Worm (Caenorhabditis elegans): ENCODE data around the gene slc-25A26.

Gene slc-25A26

DNA sequence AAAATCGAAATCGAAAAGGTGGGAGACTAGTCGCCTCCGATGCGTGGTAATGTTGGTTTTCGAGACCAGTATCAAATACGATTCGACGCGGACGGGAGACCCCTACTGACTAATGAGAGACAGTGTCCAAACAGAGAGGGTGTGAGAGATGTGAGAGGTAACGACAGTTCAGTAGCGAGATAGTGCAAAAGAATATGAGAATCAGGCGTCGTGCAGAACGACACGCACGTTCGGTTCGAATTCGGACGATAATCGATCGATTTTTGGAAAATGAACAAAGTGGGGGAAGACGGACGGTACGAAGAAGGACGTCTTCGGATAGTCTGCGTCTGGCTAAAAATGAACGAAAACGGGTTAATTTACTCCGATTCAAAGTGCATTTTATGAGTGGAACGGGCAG, 8.3 kb upstream of the slc-25A26 start, which contains the start of gene D1046.16:
Gene D1046.16, plus strand, starts transcription at position 195 of the 400 bp plus-strand sequence.
- TF ChIP-seq D1046.2 (GFP tag; IDR thresholded peaks at IDR 0.05) (peak; percentile 82), hlh-30 (tag; optimal IDR thresholded peaks at IDR 0.05; ENCODE audit: insufficient read depth) (peak; percentile 3), F44E2.7 (GFP tag; IDR thresholded peaks at IDR 0.05) (no peak), mxl-3 (GFP tag; optimal IDR thresholded peaks at IDR 0.05) (peak; percentile 53), nhr-111 (GFP tag; optimal IDR thresholded peaks at IDR 0.05) (no peak), fos-1 (tag; optimal IDR thresholded peaks at IDR 0.05) (no peak), ZK337.2 (GFP tag; IDR thresholded peaks at IDR 0.05) (no peak), daf-16 (GFP tag; optimal IDR thresholded peaks at IDR 0.05) (no peak), daf-16 (tag; optimal IDR thresholded peaks at IDR 0.05) (peak; percentile 20), mdl-1 (tag; optimal IDR thresholded peaks at IDR 0.05) (peak in 1 of 2 experiments; percentile 46), nhr-28 (tag; optimal IDR thresholded peaks at IDR 0.05) (peak; percentile 58), nhr-10 (tag; optimal IDR thresholded peaks at IDR 0.05) (no peak), dve-1 (tag; optimal IDR thresholded peaks at IDR 0.05; ENCODE audit: insufficient read depth) (peak; percentile 19), ceh-28 (tag; optimal IDR thresholded peaks at IDR 0.05) (peak; percentile 50), nhr-25 (tag; optimal IDR thresholded peaks at IDR 0.05; ENCODE audit: borderline replicate concordance, insufficient read depth) (peak; percentile 41), Y5F2A.4 (GFP tag; optimal IDR thresholded peaks at IDR 0.05) (no peak), hlh-11 (tag; optimal IDR thresholded peaks at IDR 0.05) (peak; percentile 39), hmg-1.1 (GFP tag; IDR thresholded peaks at IDR 0.05) (0 out of 2 replicates have a peak, but pooled peaks have one; percentile 43), unc-62 (GFP tag; optimal IDR thresholded peaks at IDR 0.05 in 1 of 2) (peak in 1 of 2 experiments; percentile 15), unc-62 (tag; optimal IDR thresholded peaks at IDR 0.05) (no peak), nhr-77 (tag; optimal IDR thresholded peaks at IDR 0.05) (peak; percentile 2), mes-2 (tag; optimal IDR thresholded peaks at IDR 0.05; ENCODE audit: poor library complexity, severe bottlenecking) (peak; percentile 56), mdt-29 (GFP tag; IDR thresholded peaks at IDR 0.05) (peak; percentile 41; the same call in 1 of the 2 replicates), daf-12 (tag; optimal IDR thresholded peaks at IDR 0.05) (no peak)

DNA sequence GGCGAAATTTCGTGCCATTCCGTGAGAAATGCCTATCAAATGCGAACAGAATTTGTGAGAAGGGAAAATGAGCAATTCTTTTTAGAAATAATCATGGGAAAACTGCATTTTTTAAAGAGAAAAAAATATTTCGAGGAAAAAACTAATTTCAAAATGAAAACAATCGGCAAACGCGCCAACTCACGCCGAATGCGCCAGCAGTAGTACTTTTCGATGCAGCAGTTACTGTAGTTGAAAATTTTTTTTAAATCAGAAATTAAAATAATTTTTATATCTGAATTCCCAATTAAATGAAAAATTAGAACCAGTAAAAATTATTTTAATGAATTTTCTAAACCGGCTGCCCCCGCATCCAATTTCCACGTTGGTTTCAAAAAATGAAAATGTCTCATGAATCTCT, 6.9 kb upstream of the slc-25A26 start:
- TF ChIP-seq ceh-20 (GFP tag; IDR thresholded peaks at IDR 0.05) (no peak), snpc-1.2 (GFP tag; IDR thresholded peaks at IDR 0.05) (peak; percentile 53; the same call in 1 of the 2 replicates), F10B5.3 (tag; optimal IDR thresholded peaks at IDR 0.05) (no peak)

DNA sequence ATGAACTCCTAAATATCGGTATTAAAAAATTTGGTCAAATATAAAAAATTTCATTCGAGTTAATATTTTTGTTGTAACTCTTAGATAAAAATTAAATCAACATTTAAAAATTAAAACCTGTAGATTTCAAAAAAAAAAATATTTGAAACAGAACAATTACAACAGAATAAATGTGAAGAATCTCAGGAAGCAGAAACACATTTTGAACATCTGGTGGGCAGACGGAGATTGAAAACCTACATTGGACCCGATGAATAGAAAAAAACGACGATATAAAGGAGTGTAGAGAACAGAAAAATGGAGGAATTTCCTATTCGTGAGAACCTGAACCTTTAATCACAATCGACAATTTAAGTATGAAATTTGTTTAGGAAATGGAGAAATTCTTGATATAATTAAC, 6.1 kb upstream of the slc-25A26 start:
- TF ChIP-seq php-3 (GFP tag; IDR thresholded peaks at IDR 0.05) (no peak), Y75B8A.6 (GFP tag; IDR thresholded peaks at IDR 0.05) (no peak), snpc-1.2 (GFP tag; IDR thresholded peaks at IDR 0.05) (no peak), mdt-29 (GFP tag; IDR thresholded peaks at IDR 0.05) (no peak), spr-3 (GFP tag; optimal IDR thresholded peaks at IDR 0.05) (no peak), gei-8 (GFP tag; optimal IDR thresholded peaks at IDR 0.05) (no peak), F44E2.7 (GFP tag; IDR thresholded peaks at IDR 0.05) (no peak), zfp-3 (GFP tag; conservative IDR thresholded peaks at IDR 0.05) (no peak), nhr-10 (tag; optimal IDR thresholded peaks at IDR 0.05) (no peak), skn-1 (tag; optimal IDR thresholded peaks at IDR 0.05) (no peak), daf-8 (GFP tag; IDR thresholded peaks at IDR 0.05) (no peak), set-16 (GFP tag; IDR thresholded peaks at IDR 0.05) (no peak), F26F4.8 (GFP tag; conservative IDR thresholded peaks at IDR 0.05) (no peak), Y105C5A.15 (GFP tag; IDR thresholded peaks at IDR 0.05) (no peak), nhr-6 (tag; optimal IDR thresholded peaks at IDR 0.05) (no peak), tag-97 (GFP tag; IDR thresholded peaks at IDR 0.05) (no peak), lim-7 (GFP tag; IDR thresholded peaks at IDR 0.05) (no peak), ctbp-1 (GFP tag; IDR thresholded peaks at IDR 0.05) (no peak), nhr-25 (tag; optimal IDR thresholded peaks at IDR 0.05; ENCODE audit: borderline replicate concordance, insufficient read depth) (no peak)
